Worm (Caenorhabditis elegans) whole organism, young adult: ENCODE measurements around the gene dos-3.

Experiments
- B0336.3 ChIP-seq: fragments of 200-800 bp; sonication (Bioruptor generic); IDR thresholded peaks from 2 replicates; pipeline ENCODE4 v1.3.6; 2022; ENCODE audit warnings: missing genetic modification characterization, missing compliant biosample characterization
- F23B12.7 ChIP-seq: sonication (generic microtip); optimal IDR thresholded peaks from 2 replicates; lab custom pipeline; 2017; ENCODE audit warnings: missing genetic modification characterization, mild to moderate bottlenecking, missing compliant biosample characterization, antibody characterized with exemption, moderate library complexity; ENCODE audit not compliant: insufficient read depth
- dox-1 ChIP-seq: fragments of 200-800 bp; sonication (Bioruptor generic); IDR thresholded peaks from 2 replicates; pipeline ENCODE4 v1.3.6; 2022; ENCODE audit warnings: missing genetic modification reagents, missing genetic modification characterization, missing compliant biosample characterization
- efl-1 ChIP-seq: fragments of 150-350 bp; optimal IDR thresholded peaks from 2 replicates; lab custom pipeline; 2014; ENCODE audit warnings: missing biosample characterization, missing genetic modification reagents, missing genetic modification characterization
- let-526 ChIP-seq: fragments of 200-800 bp; sonication (Bioruptor generic); IDR thresholded peaks from 2 replicates; pipeline ENCODE4 v1.3.6; 2022; ENCODE audit warnings: missing genetic modification reagents, missing genetic modification characterization, missing compliant biosample characterization
- nfya-1 ChIP-seq: sonication (generic microtip); optimal IDR thresholded peaks from 2 replicates; lab custom pipeline; 2017; ENCODE audit warnings: antibody characterized with exemption, missing compliant biosample characterization, missing genetic modification characterization, borderline replicate concordance; ENCODE audit not compliant: insufficient read depth
- pha-4 ChIP-seq: fragments of 150-350 bp; sonication (generic microtip); optimal IDR thresholded peaks from 2 replicates; lab custom pipeline; 2014; ENCODE audit warnings: missing biosample characterization, missing genetic modification reagents, missing genetic modification characterization
- sdz-38 ChIP-seq: sonication (generic microtip); optimal IDR thresholded peaks from 2 replicates; lab custom pipeline; 2016; ENCODE audit warnings: missing genotype, missing genetic modification characterization, missing compliant biosample characterization
- snpc-4 ChIP-seq, 5 experiments: fragments of 150-350 bp in 1 of 5; sonication (generic microtip) in 4 of 5; optimal IDR thresholded peaks; 2 replicates each; lab custom pipeline; 2014 to 2018; ENCODE audit warnings: missing genetic modification characterization in 5 of 5, missing biosample characterization in 3 of 5, antibody characterized with exemption in 2 of 5, mild to moderate bottlenecking in 2 of 5, missing compliant biosample characterization in 2 of 5, missing genotype in 2 of 5, moderate library complexity in 2 of 5, missing genetic modification reagents in 1 of 5
- somi-1 ChIP-seq: fragments of 200-800 bp; sonication (Bioruptor generic); optimal IDR thresholded peaks from 2 replicates; lab custom pipeline; 2018; ENCODE audit warnings: mild to moderate bottlenecking, missing genetic modification characterization, missing compliant biosample characterization
- tlf-1 ChIP-seq: fragments of 200-800 bp; sonication (Bioruptor generic); optimal IDR thresholded peaks from 2 replicates; lab custom pipeline; 2018; ENCODE audit warnings: mild to moderate bottlenecking, missing genetic modification characterization, missing compliant biosample characterization
- unc-130 ChIP-seq: sonication (generic microtip); optimal IDR thresholded peaks from 2 replicates; lab custom pipeline; 2016; ENCODE audit warnings: missing genetic modification reagents, missing genetic modification characterization, missing compliant biosample characterization
- ztf-18 ChIP-seq: sonication (generic microtip); optimal IDR thresholded peaks from 2 replicates; lab custom pipeline; 2016; ENCODE audit warnings: missing genotype, mild to moderate bottlenecking, missing genetic modification characterization, missing compliant biosample characterization
- ztf-28 ChIP-seq: fragments of 200-800 bp; sonication (Bioruptor generic); IDR thresholded peaks from 2 replicates; pipeline ENCODE4 v1.3.6; 2022; ENCODE audit warnings: missing genetic modification reagents, missing genetic modification characterization, missing compliant biosample characterization

DNA sequence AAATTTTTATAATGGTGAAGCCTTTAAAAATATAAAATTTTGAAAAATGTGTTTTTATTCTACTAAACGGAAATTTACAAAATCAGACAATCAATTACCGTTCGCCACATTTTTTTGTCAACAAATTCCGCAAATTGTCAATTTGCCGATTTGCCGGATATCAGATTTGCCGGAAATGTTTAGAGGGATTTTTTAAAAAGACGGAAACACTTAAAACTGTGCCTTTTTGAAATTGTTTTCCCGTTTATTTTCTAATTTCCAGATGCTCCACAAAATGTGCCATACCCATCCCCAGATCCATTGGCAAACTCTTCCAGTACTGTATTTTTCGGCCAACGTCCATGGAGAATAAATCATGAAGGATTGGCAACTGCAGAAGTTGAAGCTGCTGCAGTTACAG, 41.9 kb downstream of the dos-3 start:
- TF ChIP-seq efl-1 (GFP tag; lab: Kevin White, UChicago): no peak
- no peak for TF ChIP-seq tlf-1
- TF ChIP-seq ztf-18 (tag; lab: Kevin White, UChicago): no peak
- no peak for TF ChIP-seq snpc-4 (GFP tag; optimal IDR thresholded peaks at IDR 0.05; lab: Kevin White, UChicago)
- TF ChIP-seq snpc-4 (tag; optimal IDR thresholded peaks at IDR 0.05; lab: Kevin White, UChicago): no peak
- no peak for TF ChIP-seq sdz-38
- TF ChIP-seq pha-4 (tag; lab: Kevin White, UChicago): no peak
- TF ChIP-seq nfya-1 (tag; lab: Kevin White, UChicago): no peak
- TF ChIP-seq somi-1: no peak
- no peak for TF ChIP-seq ztf-28
- TF ChIP-seq let-526: no peak
- no peak for TF ChIP-seq dox-1 (GFP tag; lab: Robert Waterston, UW)
- TF ChIP-seq unc-130 (GFP tag; lab: Kevin White, UChicago): no peak
- TF ChIP-seq B0336.3 (GFP tag; lab: Robert Waterston, UW): no peak
- TF ChIP-seq F23B12.7 (tag; lab: Kevin White, UChicago): no peak
